Worm (Caenorhabditis elegans): ENCODE measurements around the gene M03A1.8.

DNA sequence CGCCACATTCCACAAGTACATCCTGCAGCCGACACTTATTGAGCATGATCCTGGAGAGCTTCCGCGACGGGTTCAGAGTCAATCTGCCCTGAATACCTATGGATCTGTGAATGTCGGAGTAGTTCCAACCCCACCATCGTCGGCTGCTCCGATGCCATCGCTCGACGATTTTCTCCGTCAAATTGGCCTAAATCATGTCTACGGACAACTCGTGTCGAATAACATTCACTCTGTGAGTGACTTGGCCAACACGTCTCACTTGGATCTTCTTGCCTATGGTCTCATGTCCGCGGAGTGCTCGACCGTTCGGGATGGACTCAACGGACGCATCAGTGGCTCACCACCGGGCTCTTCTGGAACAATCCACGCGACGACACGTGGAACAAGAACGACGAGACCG, 29.9 kb downstream of the M03A1.8 start:
- TF ChIP-seq ZK546.5 (tag; optimal IDR thresholded peaks at IDR 0.05): no peak
- TF ChIP-seq nhr-21 (tag; optimal IDR thresholded peaks at IDR 0.05): no peak
- no peak for TF ChIP-seq mbf-1 (tag; optimal IDR thresholded peaks at IDR 0.05)
- no peak for TF ChIP-seq unc-39 (tag; optimal IDR thresholded peaks at IDR 0.05)
- no peak for TF ChIP-seq nhr-77 (tag; optimal IDR thresholded peaks at IDR 0.05)
- TF ChIP-seq sma-9 (GFP tag; optimal IDR thresholded peaks at IDR 0.05): no peak
- no peak for TF ChIP-seq sma-9 (tag; optimal IDR thresholded peaks at IDR 0.05)
- TF ChIP-seq sem-4 (tag; optimal IDR thresholded peaks at IDR 0.05): no peak
- no peak for TF ChIP-seq ztf-4 (tag; optimal IDR thresholded peaks at IDR 0.05)
- TF ChIP-seq lin-39 (tag; optimal IDR thresholded peaks at IDR 0.05): no peak
- no peak for TF ChIP-seq ama-1 (optimal IDR thresholded peaks at IDR 0.05)
- TF ChIP-seq mdl-1 (tag; optimal IDR thresholded peaks at IDR 0.05): no peak
- TF ChIP-seq lsy-2 (tag; optimal IDR thresholded peaks at IDR 0.05): no peak
- no peak for TF ChIP-seq unc-62 (GFP tag; optimal IDR thresholded peaks at IDR 0.05)

Data from whole organism, L2 larva.